Fruit fly (Drosophila melanogaster) whole organism, embryonic: ENCODE measurements around the gene Rdh.

Source experiments
- Adf1 ChIP-seq: fragments of 200-800 bp; sonication (Bioruptor generic); IDR thresholded peaks from 2 replicates; pipeline ENCODE4 v1.3.6; 2022; ENCODE audit warnings: missing biosample characterization, missing genetic modification characterization
- CG10654 ChIP-seq: fragments of 200-800 bp; sonication (Bioruptor generic); optimal IDR thresholded peaks from 2 replicates; lab custom pipeline; 2016; ENCODE audit warnings: missing biosample characterization, missing genetic modification characterization
- CG10959 ChIP-seq: fragments of 200-800 bp; sonication (Bioruptor generic); IDR thresholded peaks from 2 replicates; pipeline ENCODE4 v1.3.6; 2022; ENCODE audit warnings: missing biosample characterization, missing genetic modification characterization
- CG11085 ChIP-seq: fragments of 200-800 bp; sonication (Bioruptor generic); IDR thresholded peaks from 2 replicates; pipeline ENCODE4 v1.3.6; 2022; ENCODE audit warnings: missing biosample characterization, missing genetic modification characterization
- CG12769 ChIP-seq: fragments of 200-800 bp; sonication (Bioruptor generic); optimal IDR thresholded peaks from 2 replicates; lab custom pipeline; 2019; ENCODE audit warnings: missing biosample characterization, mild to moderate bottlenecking, missing genetic modification characterization, moderate library complexity
- CG13624 ChIP-seq: fragments of 200-800 bp; sonication (Bioruptor generic); optimal IDR thresholded peaks from 2 replicates; lab custom pipeline; 2016; ENCODE audit warnings: missing biosample characterization, missing genetic modification characterization
- CG15011 ChIP-seq: fragments of 200-800 bp; sonication (Bioruptor generic); optimal IDR thresholded peaks from 3 replicates; lab custom pipeline; 2018; ENCODE audit warnings: missing biosample characterization, mild to moderate bottlenecking, missing genetic modification characterization
- CG16815 ChIP-seq: fragments of 200-800 bp; sonication (Bioruptor generic); optimal IDR thresholded peaks from 3 replicates; lab custom pipeline; 2017; ENCODE audit warnings: missing biosample characterization, mild to moderate bottlenecking, missing genetic modification characterization
- CG18011 ChIP-seq: fragments of 200-800 bp; sonication (Bioruptor generic); optimal IDR thresholded peaks from 2 replicates; lab custom pipeline; 2017; ENCODE audit warnings: missing biosample characterization, missing genetic modification characterization, mild to moderate bottlenecking, moderate library complexity, missing genotype
- CG1832 ChIP-seq: fragments of 200-800 bp; sonication (Bioruptor generic); optimal IDR thresholded peaks from 2 replicates; lab custom pipeline; 2017; ENCODE audit warnings: missing biosample characterization, mild to moderate bottlenecking, missing genetic modification characterization, inconsistent platforms
- CG2678 ChIP-seq: fragments of 200-800 bp; sonication (Bioruptor generic); optimal IDR thresholded peaks from 3 replicates; lab custom pipeline; 2019; ENCODE audit warnings: missing biosample characterization, mild to moderate bottlenecking, missing genetic modification characterization, moderate library complexity
- CG31441 ChIP-seq: fragments of 200-800 bp; sonication (Bioruptor generic); IDR thresholded peaks from 2 replicates; pipeline ENCODE4 v1.3.6; 2022; ENCODE audit warnings: missing biosample characterization, missing genetic modification characterization
- CG3281 ChIP-seq: fragments of 200-800 bp; sonication (Bioruptor generic); optimal IDR thresholded peaks from 3 replicates; lab custom pipeline; 2017; ENCODE audit warnings: missing biosample characterization, mild to moderate bottlenecking, missing genetic modification characterization
- CG3838 ChIP-seq: fragments of 200-800 bp; sonication (Bioruptor generic); optimal IDR thresholded peaks from 3 replicates; lab custom pipeline; 2016; ENCODE audit warnings: missing biosample characterization, missing genetic modification characterization
- CG4707 ChIP-seq: fragments of 200-800 bp; sonication (Bioruptor generic); optimal IDR thresholded peaks from 2 replicates; lab custom pipeline; 2018; ENCODE audit warnings: missing biosample characterization, mild to moderate bottlenecking, missing genetic modification characterization, moderate library complexity
- CG6175 ChIP-seq: fragments of 200-800 bp; sonication (Bioruptor generic); IDR thresholded peaks from 3 replicates; pipeline ENCODE4 v1.3.6; 2022; ENCODE audit warnings: missing biosample characterization, missing genetic modification characterization
- CG6272 ChIP-seq: fragments of 200-800 bp; sonication (Bioruptor generic); IDR thresholded peaks from 2 replicates; pipeline ENCODE4 v1.3.6; 2022; ENCODE audit warnings: missing biosample characterization, missing genetic modification characterization
- CG7357 ChIP-seq: fragments of 200-800 bp; sonication (Bioruptor generic); IDR thresholded peaks from 3 replicates; pipeline ENCODE4 v1.3.6; 2022; ENCODE audit warnings: missing biosample characterization, missing genetic modification characterization
- CG7963 ChIP-seq: fragments of 200-800 bp; sonication (Bioruptor generic); IDR thresholded peaks from 3 replicates; pipeline ENCODE4 v1.3.6; 2022; ENCODE audit warnings: missing biosample characterization, missing genetic modification characterization; ENCODE audit not compliant: partially characterized antibody
- CG8290 ChIP-seq, 3 experiments: fragments of 200-800 bp; sonication (Bioruptor generic); optimal IDR thresholded peaks; 2 replicates each; lab custom pipeline; 2016 to 2019; ENCODE audit warnings: missing biosample characterization in 3 of 3, missing genetic modification characterization in 3 of 3, mild to moderate bottlenecking in 2 of 3, moderate library complexity in 1 of 3
- CG9797 ChIP-seq: fragments of 200-800 bp; sonication (Bioruptor generic); optimal IDR thresholded peaks from 3 replicates; lab custom pipeline; 2018; ENCODE audit warnings: missing biosample characterization, mild to moderate bottlenecking, missing genetic modification characterization
- Dek ChIP-seq: fragments of 200-800 bp; sonication (Bioruptor generic); optimal IDR thresholded peaks from 3 replicates; lab custom pipeline; 2019; ENCODE audit warnings: missing biosample characterization, mild to moderate bottlenecking, missing genetic modification characterization, moderate library complexity
- E2f2 ChIP-seq: fragments of 200-800 bp; sonication (Bioruptor generic); IDR thresholded peaks from 2 replicates; pipeline ENCODE4 v1.3.6; 2022; ENCODE audit warnings: missing biosample characterization, missing genetic modification characterization
- Ets65A ChIP-seq: fragments of 200-800 bp; sonication (Bioruptor generic); peaks from one replicate; lab custom pipeline; 2016; ENCODE audit warnings: missing biosample characterization, missing genetic modification characterization
- Fer2 ChIP-seq: fragments of 200-800 bp; sonication (Bioruptor generic); optimal IDR thresholded peaks from 2 replicates; lab custom pipeline; 2018; ENCODE audit warnings: missing biosample characterization, mild to moderate bottlenecking, missing genetic modification characterization, moderate library complexity
- Gug ChIP-seq: fragments of 200-800 bp; sonication (Bioruptor generic); IDR thresholded peaks from 4 replicates; pipeline ENCODE4 v1.3.6; 2022; ENCODE audit warnings: missing biosample characterization, missing genetic modification characterization
- HLH4C ChIP-seq: fragments of 200-800 bp; sonication (Bioruptor generic); IDR thresholded peaks from 3 replicates; pipeline ENCODE4 v1.3.6; 2022; ENCODE audit warnings: missing biosample characterization, missing genetic modification characterization; ENCODE audit not compliant: partially characterized antibody
- Lpt ChIP-seq: fragments of >200 bp; optimal IDR thresholded peaks from 2 replicates; lab custom pipeline; 2018; ENCODE audit warnings: missing biosample characterization, missing genetic modification characterization
- Med ChIP-seq: fragments of 200-800 bp; sonication (Bioruptor generic); peaks from one replicate; lab custom pipeline; 2016; ENCODE audit warnings: missing biosample characterization, missing genetic modification characterization, mild to moderate bottlenecking, inconsistent platforms, moderate library complexity
- NfI ChIP-seq: fragments of 200-800 bp; sonication (Bioruptor generic); optimal IDR thresholded peaks from 3 replicates; lab custom pipeline; 2018; ENCODE audit warnings: missing biosample characterization, mild to moderate bottlenecking, missing genetic modification characterization, moderate library complexity
- ab ChIP-seq: fragments of 200-800 bp; sonication (Bioruptor generic); optimal IDR thresholded peaks from 2 replicates; lab custom pipeline; 2016; ENCODE audit warnings: missing biosample characterization, missing genetic modification characterization
- abd-A ChIP-seq: fragments of 200-800 bp; sonication (Bioruptor generic); optimal IDR thresholded peaks from 3 replicates; lab custom pipeline; 2019; ENCODE audit warnings: missing biosample characterization, mild to moderate bottlenecking, missing genetic modification characterization, moderate library complexity
- amos ChIP-seq: fragments of 200-800 bp; sonication (Bioruptor generic); IDR thresholded peaks from 2 replicates; pipeline ENCODE4 v1.3.6; 2022; ENCODE audit warnings: missing biosample characterization, missing genetic modification characterization; ENCODE audit not compliant: partially characterized antibody
- crol ChIP-seq: fragments of 200-800 bp; sonication (Bioruptor generic); IDR thresholded peaks from 2 replicates; pipeline ENCODE4 v1.3.6; 2022; ENCODE audit warnings: missing biosample characterization, missing genetic modification characterization
- ems ChIP-seq: fragments of 200-800 bp; sonication (Bioruptor generic); optimal IDR thresholded peaks from 3 replicates; lab custom pipeline; 2016; ENCODE audit warnings: missing biosample characterization, missing genetic modification characterization
- ewg ChIP-seq: fragments of 200-800 bp; sonication (Bioruptor generic); optimal IDR thresholded peaks from 3 replicates; lab custom pipeline; 2017; ENCODE audit warnings: mild to moderate bottlenecking, missing biosample characterization, missing genetic modification reagents, missing genetic modification characterization
- fd64A ChIP-seq: fragments of 200-800 bp; sonication (Bioruptor generic); optimal IDR thresholded peaks from 3 replicates; lab custom pipeline; 2018; ENCODE audit warnings: missing biosample characterization, mild to moderate bottlenecking, missing genetic modification characterization
- fru ChIP-seq: fragments of >200 bp; optimal IDR thresholded peaks from 2 replicates; lab custom pipeline; 2017
- kni ChIP-seq: fragments of 200-800 bp; sonication (Bioruptor generic); optimal IDR thresholded peaks from 3 replicates; lab custom pipeline; 2017; ENCODE audit warnings: mild to moderate bottlenecking, missing biosample characterization, missing genetic modification reagents, missing genetic modification characterization
- nom ChIP-seq: fragments of 200-800 bp; sonication (Bioruptor generic); optimal IDR thresholded peaks from 2 replicates; lab custom pipeline; 2017; ENCODE audit warnings: missing biosample characterization, missing genetic modification characterization, mild to moderate bottlenecking, moderate library complexity, missing genetic modification reagents
- pita ChIP-seq: fragments of 200-800 bp; sonication (Bioruptor generic); optimal IDR thresholded peaks from 2 replicates; lab custom pipeline; 2017; ENCODE audit warnings: missing biosample characterization, mild to moderate bottlenecking, missing genetic modification characterization
- sens ChIP-seq: fragments of 200-800 bp; sonication (Bioruptor generic); peaks from one replicate; lab custom pipeline; 2016; ENCODE audit warnings: missing biosample characterization, missing genetic modification characterization
- sqz ChIP-seq: fragments of 200-800 bp; sonication (Bioruptor generic); optimal IDR thresholded peaks from 3 replicates; lab custom pipeline; 2018; ENCODE audit warnings: missing biosample characterization, mild to moderate bottlenecking, missing genetic modification characterization
- ssp ChIP-seq: fragments of 200-800 bp; sonication (Bioruptor generic); IDR thresholded peaks from 2 replicates; pipeline ENCODE4 v1.3.6; 2022; ENCODE audit warnings: missing biosample characterization, missing genetic modification characterization
- trem ChIP-seq: fragments of 200-800 bp; optimal IDR thresholded peaks from 3 replicates; lab custom pipeline; 2019; ENCODE audit warnings: missing biosample characterization, mild to moderate bottlenecking, missing genetic modification characterization, moderate library complexity
- vvl ChIP-seq: fragments of 200-800 bp; sonication (Bioruptor generic); IDR thresholded peaks from 2 replicates; pipeline ENCODE4 v1.3.6; 2022; ENCODE audit warnings: missing biosample characterization, missing genetic modification characterization
- wor ChIP-seq: fragments of 200-800 bp; sonication (Bioruptor generic); IDR thresholded peaks from 2 replicates; pipeline ENCODE4 v1.3.6; 2022; ENCODE audit warnings: missing biosample characterization, missing genetic modification characterization

The Rdh gene

dm6 chr3L:3783436-3783835, 41.8 kb upstream of the Rdh start:
- TF ChIP-seq Ets65A (GFP tag; lab: Kevin White, UChicago), result peak; percentile 84
- TF ChIP-seq sens (GFP tag; lab: Kevin White, UChicago), result peak; percentile 72
- peak; percentile 24 for TF ChIP-seq crol (GFP tag; lab: Robert Waterston, UW)
- no peak for TF ChIP-seq CG7357 (GFP tag; lab: Robert Waterston, UW)

dm6 chr3L:3784001-3784400, 41.2 kb upstream of the Rdh start:
- no peak for TF ChIP-seq CG11085 (GFP tag; lab: Robert Waterston, UW)
- TF ChIP-seq vvl, result 0 out of 2 replicates have a peak, but pooled peaks have one; percentile 17
- peak; percentile 28 for TF ChIP-seq nom (GFP tag; lab: Kevin White, UChicago)
- TF ChIP-seq Med, result peak; percentile 16
- TF ChIP-seq kni, result no peak
- TF ChIP-seq CG1832 (GFP tag; lab: Kevin White, UChicago), result peak; percentile 54
- TF ChIP-seq HLH4C, result peak; percentile 9; the same call in 1 of the 3 replicates
- TF ChIP-seq fru (lab: Kevin White, UChicago), result no peak
- no peak for TF ChIP-seq CG8290 (GFP tag; optimal IDR thresholded peaks at IDR 0.05; lab: Kevin White, UChicago)
- TF ChIP-seq CG8290 (tag; optimal IDR thresholded peaks at IDR 0.05; lab: Kevin White, UChicago), result no peak
- TF ChIP-seq trem (tag; lab: Kevin White, UChicago), result no peak
- TF ChIP-seq CG10654 (GFP tag; lab: Kevin White, UChicago), result no peak

dm6 chr3L:3785002-3785661, 40.1 kb upstream of the Rdh start:
- TF ChIP-seq ab (GFP tag; lab: Kevin White, UChicago) (peak; percentile 94), CG6272 (GFP tag; lab: Robert Waterston, UW) (peak; percentile 95), abd-A (tag; lab: Kevin White, UChicago) (peak; percentile 25), pita (no peak), CG3838 (peak; percentile 88), CG18011 (GFP tag; lab: Kevin White, UChicago) (peak; percentile 75), Lpt (GFP tag; lab: Kevin White, UChicago) (no peak), CG4707 (GFP tag; lab: Kevin White, UChicago) (peak; percentile 99), Dek (tag; lab: Kevin White, UChicago) (peak; percentile 84), ewg (GFP tag; lab: Kevin White, UChicago) (peak; percentile 92), ems (peak; percentile 90), Gug (peak; percentile 97), E2f2 (GFP tag; lab: Robert Waterston, UW) (peak; percentile 77), CG10654 (GFP tag; lab: Kevin White, UChicago) (peak; percentile 88), amos (GFP tag; lab: Robert Waterston, UW) (peak; percentile 23; the same call in 1 of the 2 replicates), fd64A (GFP tag; lab: Kevin White, UChicago) (peak; percentile 67), Fer2 (tag; lab: Kevin White, UChicago) (no peak), CG10959 (GFP tag; lab: Robert Waterston, UW) (peak; percentile 92), sqz (peak; percentile 4), CG31441 (GFP tag; lab: Robert Waterston, UW) (peak; percentile 83), CG3281 (peak; percentile 64), NfI (GFP tag; lab: Kevin White, UChicago) (peak; percentile 92), CG13624 (GFP tag; lab: Kevin White, UChicago) (peak; percentile 94), Adf1 (peak; percentile 63), CG15011 (peak; percentile 68), CG9797 (no peak), CG7963 (GFP tag; lab: Robert Waterston, UW) (no peak), CG6175 (peak; percentile 77; the same call in 2 of the 3 replicates), wor (peak; percentile 94), ssp (GFP tag; lab: Robert Waterston, UW) (peak; percentile 89), Ets65A (GFP tag; lab: Kevin White, UChicago) (peak; percentile 99), CG16815 (GFP tag; lab: Kevin White, UChicago) (peak; percentile 93), CG12769 (tag; lab: Kevin White, UChicago) (peak; percentile 97), CG2678 (peak; percentile 85)
